Worm (Caenorhabditis elegans) whole organism, early embryonic: ENCODE data around the gene R08C7.5.

Source experiments
- ceh-13 ChIP-seq: fragments of 200-800 bp; sonication (Bioruptor generic); optimal IDR thresholded peaks from 2 replicates; lab custom pipeline; 2018; ENCODE audit warnings: mild to moderate bottlenecking, missing genetic modification characterization, missing compliant biosample characterization
- scrt-1 ChIP-seq: fragments of 200-800 bp; sonication (Bioruptor generic); IDR thresholded peaks from 2 replicates; pipeline ENCODE4 v1.3.6; 2022; ENCODE audit warnings: missing genetic modification characterization, missing compliant biosample characterization

DNA sequence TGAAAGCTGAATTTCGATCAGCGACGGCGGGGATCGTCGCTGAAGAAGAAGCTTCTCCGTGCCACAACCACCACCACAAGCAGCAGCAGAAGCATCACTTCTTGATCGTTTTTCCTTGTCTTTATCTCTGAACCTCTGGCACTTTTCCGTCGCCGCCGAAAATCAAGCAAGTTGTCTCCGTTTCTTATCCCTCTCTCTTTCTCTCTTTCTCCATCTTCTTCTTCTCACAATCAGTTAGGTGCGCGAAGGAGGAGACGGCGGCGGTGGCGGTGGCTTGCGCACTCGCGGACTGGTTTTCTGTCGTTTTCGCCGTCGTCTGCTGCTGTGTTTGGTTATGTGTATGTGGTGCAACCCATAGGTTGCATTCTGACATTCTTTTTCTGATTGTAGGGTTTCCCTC lies 31.6 kb upstream of the R08C7.5 start:
- no peak for TF ChIP-seq scrt-1 (GFP tag; lab: Robert Waterston, UW)
- TF ChIP-seq ceh-13: no peak
